Fruit fly (Drosophila melanogaster) whole organism, embryonic: ENCODE results near the gene CG1986.

Source experiments
- Awh ChIP-seq: fragments of 200-800 bp; sonication (Bioruptor generic); IDR thresholded peaks from 2 replicates; pipeline ENCODE4, ENCODE4 v1.3.6; 2022; ENCODE audit warnings: missing biosample characterization, missing genetic modification characterization
- CG12769 ChIP-seq: fragments of 200-800 bp; sonication (Bioruptor generic); optimal IDR thresholded peaks from 2 replicates; lab custom pipeline; 2019; ENCODE audit warnings: missing biosample characterization, mild to moderate bottlenecking, missing genetic modification characterization, moderate library complexity
- CG16813 ChIP-seq: fragments of 200-800 bp; sonication (Bioruptor generic); IDR thresholded peaks from 3 replicates; pipeline ENCODE4 v1.3.6; 2022; ENCODE audit warnings: missing biosample characterization, missing genetic modification characterization; ENCODE audit not compliant: partially characterized antibody
- CG17186 ChIP-seq: fragments of 200-800 bp; sonication (Bioruptor generic); optimal IDR thresholded peaks from 3 replicates; lab custom pipeline; 2017; ENCODE audit warnings: missing biosample characterization, missing genetic modification reagents, missing genetic modification characterization
- CG17328 ChIP-seq: fragments of 200-800 bp; sonication (Bioruptor generic); IDR thresholded peaks from 2 replicates; pipeline ENCODE4 v1.3.6; 2022; ENCODE audit warnings: missing biosample characterization, missing genetic modification characterization
- CG17385 ChIP-seq: fragments of 200-800 bp; sonication (Bioruptor generic); optimal IDR thresholded peaks from 3 replicates; lab custom pipeline; 2018; ENCODE audit warnings: missing biosample characterization, mild to moderate bottlenecking, missing genetic modification characterization
- CG18599 ChIP-seq: fragments of 200-800 bp; sonication (Bioruptor generic); optimal IDR thresholded peaks from 3 replicates; lab custom pipeline; 2017; ENCODE audit warnings: missing biosample characterization, missing genetic modification characterization, mild to moderate bottlenecking, moderate library complexity, missing genetic modification reagents
- CG18619 ChIP-seq: fragments of 200-800 bp; sonication (Bioruptor generic); optimal IDR thresholded peaks from 3 replicates; lab custom pipeline; 2017; ENCODE audit warnings: missing biosample characterization, mild to moderate bottlenecking, missing genetic modification characterization
- CG2129 ChIP-seq: fragments of 200-800 bp; sonication (Bioruptor generic); IDR thresholded peaks from 2 replicates; pipeline ENCODE4 v1.3.6; 2022; ENCODE audit warnings: missing biosample characterization, missing genetic modification characterization; ENCODE audit not compliant: partially characterized antibody
- CG34376 ChIP-seq: fragments of 200-800 bp; sonication (Bioruptor generic); optimal IDR thresholded peaks from 2 replicates; lab custom pipeline; 2018; ENCODE audit warnings: missing biosample characterization, mild to moderate bottlenecking, missing genetic modification characterization
- CG43689 ChIP-seq: fragments of 200-800 bp; sonication (Bioruptor generic); IDR thresholded peaks from 2 replicates; pipeline ENCODE4 v1.3.6; 2022; ENCODE audit warnings: missing biosample characterization, missing genetic modification characterization
- CG4854 ChIP-seq: fragments of 200-800 bp; sonication (Bioruptor generic); optimal IDR thresholded peaks from 2 replicates; lab custom pipeline; 2016; ENCODE audit warnings: missing biosample characterization, missing genetic modification characterization, inconsistent platforms
- CG6175 ChIP-seq: fragments of 200-800 bp; sonication (Bioruptor generic); IDR thresholded peaks from 3 replicates; pipeline ENCODE4 v1.3.6; 2022; ENCODE audit warnings: missing biosample characterization, missing genetic modification characterization
- CG7556 ChIP-seq: fragments of 200-800 bp; sonication (Bioruptor generic); optimal IDR thresholded peaks from 2 replicates; lab custom pipeline; 2017; ENCODE audit warnings: missing biosample characterization, mild to moderate bottlenecking, missing genetic modification characterization
- CG7987 ChIP-seq: fragments of 200-800 bp; sonication (Bioruptor generic); optimal IDR thresholded peaks from 2 replicates; lab custom pipeline; 2018; ENCODE audit warnings: missing biosample characterization, mild to moderate bottlenecking, missing genetic modification characterization, moderate library complexity
- CG8281 ChIP-seq: fragments of 200-800 bp; sonication (Bioruptor generic); optimal IDR thresholded peaks from 2 replicates; lab custom pipeline; 2018; ENCODE audit warnings: missing biosample characterization, mild to moderate bottlenecking, missing genetic modification characterization, moderate library complexity
- CG9727 ChIP-seq: fragments of 200-800 bp; sonication (Bioruptor generic); optimal IDR thresholded peaks from 3 replicates; lab custom pipeline; 2017; ENCODE audit warnings: missing biosample characterization, mild to moderate bottlenecking, missing genetic modification characterization
- Dbx ChIP-seq: fragments of 200-800 bp; sonication (Bioruptor generic); IDR thresholded peaks from 3 replicates; pipeline ENCODE4 v1.3.6; 2022; ENCODE audit warnings: missing biosample characterization, missing genetic modification characterization
- Elba2 ChIP-seq: fragments of 200-800 bp; sonication (Bioruptor generic); optimal IDR thresholded peaks from 3 replicates; lab custom pipeline; 2016; ENCODE audit warnings: missing biosample characterization, missing genetic modification characterization
- HmgD ChIP-seq: fragments of 200-800 bp; sonication (Bioruptor generic); optimal IDR thresholded peaks from 3 replicates; lab custom pipeline; 2016; ENCODE audit warnings: missing biosample characterization, missing genetic modification characterization
- Hmx ChIP-seq: fragments of 200-800 bp; sonication (Bioruptor generic); optimal IDR thresholded peaks from 2 replicates; lab custom pipeline; 2016; ENCODE audit warnings: missing biosample characterization, missing genetic modification characterization
- Hr78 ChIP-seq, 2 experiments: fragments of 200-800 bp in 1 of 2; fragments of >200 bp in 1 of 2; sonication (Bioruptor generic) in 1 of 2; optimal IDR thresholded peaks; 2 replicates each; lab custom pipeline; 2017 to 2019; ENCODE audit warnings: missing biosample characterization in 2 of 2, missing genetic modification characterization in 2 of 2, mild to moderate bottlenecking in 1 of 2, moderate library complexity in 1 of 2
- Lim3 ChIP-seq: fragments of 200-800 bp; sonication (Bioruptor generic); IDR thresholded peaks from 2 replicates; pipeline ENCODE4 v1.3.6; 2022; ENCODE audit warnings: missing biosample characterization, missing genetic modification characterization
- Med ChIP-seq: fragments of 200-800 bp; sonication (Bioruptor generic); peaks from one replicate; lab custom pipeline; 2016; ENCODE audit warnings: missing biosample characterization, missing genetic modification characterization, mild to moderate bottlenecking, inconsistent platforms, moderate library complexity
- Sin3A ChIP-seq: fragments of >200 bp; optimal IDR thresholded peaks from 2 replicates; lab custom pipeline; 2018
- Vsx1 ChIP-seq: fragments of 200-800 bp; sonication (Bioruptor generic); optimal IDR thresholded peaks from 2 replicates; lab custom pipeline; 2017; ENCODE audit warnings: missing biosample characterization, mild to moderate bottlenecking, missing genetic modification characterization, missing genetic modification reagents
- YL-1 ChIP-seq: fragments of 200-800 bp; sonication (Bioruptor generic); optimal IDR thresholded peaks from 3 replicates; lab custom pipeline; 2017; ENCODE audit warnings: missing biosample characterization, mild to moderate bottlenecking, missing genetic modification characterization
- chinmo ChIP-seq: fragments of 200-800 bp; sonication (Bioruptor generic); IDR thresholded peaks from 4 replicates; pipeline ENCODE4 v1.3.6; 2022; ENCODE audit warnings: missing biosample characterization, missing genetic modification characterization; ENCODE audit not compliant: partially characterized antibody
- croc ChIP-seq: fragments of 200-800 bp; sonication (Bioruptor generic); conservative IDR thresholded peaks from 3 replicates; pipeline ENCODE4 v1.3.6; 2022; ENCODE audit warnings: missing biosample characterization, missing genetic modification characterization
- crol ChIP-seq: fragments of 200-800 bp; sonication (Bioruptor generic); IDR thresholded peaks from 2 replicates; pipeline ENCODE4 v1.3.6; 2022; ENCODE audit warnings: missing biosample characterization, missing genetic modification characterization
- dmrt99B ChIP-seq: fragments of 200-800 bp; sonication (Bioruptor generic); optimal IDR thresholded peaks from 2 replicates; lab custom pipeline; 2018; ENCODE audit warnings: missing biosample characterization, mild to moderate bottlenecking, missing genetic modification characterization, moderate library complexity
- fd96Cb ChIP-seq: fragments of 200-800 bp; sonication (Bioruptor generic); optimal IDR thresholded peaks from 2 replicates; lab custom pipeline; 2018; ENCODE audit warnings: missing biosample characterization, mild to moderate bottlenecking, missing genetic modification characterization, moderate library complexity
- ftz-f1 ChIP-seq: fragments of 200-800 bp; sonication (Bioruptor generic); optimal IDR thresholded peaks from 2 replicates; lab custom pipeline; 2016; ENCODE audit warnings: missing biosample characterization, missing genetic modification characterization
- grau ChIP-seq: fragments of 200-800 bp; optimal IDR thresholded peaks from 3 replicates; lab custom pipeline; 2019; ENCODE audit warnings: missing biosample characterization, mild to moderate bottlenecking, missing genetic modification characterization, moderate library complexity
- gsb-n ChIP-seq: fragments of 200-800 bp; sonication (Bioruptor generic); optimal IDR thresholded peaks from 3 replicates; lab custom pipeline; 2018; ENCODE audit warnings: missing biosample characterization, mild to moderate bottlenecking, missing genetic modification characterization
- lmd ChIP-seq: fragments of 200-800 bp; sonication (Bioruptor generic); IDR thresholded peaks from 2 replicates; pipeline ENCODE4 v1.3.6; 2022; ENCODE audit warnings: missing biosample characterization, missing genetic modification characterization
- maf-S ChIP-seq: fragments of 200-800 bp; sonication (Bioruptor generic); optimal IDR thresholded peaks from 2 replicates; lab custom pipeline; 2016; ENCODE audit warnings: missing biosample characterization, missing genetic modification characterization
- prd ChIP-seq, 3 experiments: fragments of >200 bp in 2 of 3; fragments of 200-800 bp in 1 of 3; sonication (Bioruptor generic) in 1 of 3; optimal IDR thresholded peaks in 2 of 3; IDR thresholded peaks in 1 of 3; 2 replicates in 2 of 3; 3 replicates in 1 of 3; pipeline versions ENCODE4 v1.3.6 to Lab custom; 2017 to 2022; ENCODE audit warnings: missing biosample characterization in 1 of 3, missing genetic modification characterization in 1 of 3
- repo ChIP-seq: fragments of 200-800 bp; sonication (Bioruptor generic); optimal IDR thresholded peaks from 2 replicates; lab custom pipeline; 2016; ENCODE audit warnings: missing biosample characterization, missing genetic modification characterization
- run ChIP-seq: fragments of 200-800 bp; sonication (Bioruptor generic); optimal IDR thresholded peaks from 3 replicates; lab custom pipeline; 2018; ENCODE audit warnings: missing biosample characterization, mild to moderate bottlenecking, missing genetic modification characterization
- scrt ChIP-seq: fragments of 200-800 bp; sonication (Bioruptor generic); optimal IDR thresholded peaks from 2 replicates; lab custom pipeline; 2018; ENCODE audit warnings: missing biosample characterization, mild to moderate bottlenecking, missing genetic modification characterization, moderate library complexity
- sd ChIP-seq: fragments of 200-800 bp; sonication (Bioruptor generic); optimal IDR thresholded peaks from 3 replicates; lab custom pipeline; 2018; ENCODE audit warnings: missing biosample characterization, mild to moderate bottlenecking, missing genetic modification characterization, moderate library complexity
- sens ChIP-seq: fragments of 200-800 bp; sonication (Bioruptor generic); peaks from one replicate; lab custom pipeline; 2016; ENCODE audit warnings: missing biosample characterization, missing genetic modification characterization
- sna ChIP-seq: fragments of 200-800 bp; sonication (Bioruptor generic); IDR thresholded peaks from 2 replicates; pipeline ENCODE4 v1.3.6; 2022; ENCODE audit warnings: missing biosample characterization, missing genetic modification characterization; ENCODE audit not compliant: partially characterized antibody
- twi ChIP-seq: fragments of 200-800 bp; optimal IDR thresholded peaks from 2 replicates; lab custom pipeline; 2019; ENCODE audit warnings: missing biosample characterization, mild to moderate bottlenecking, missing genetic modification characterization, moderate library complexity
- unpg ChIP-seq: fragments of 200-800 bp; sonication (Bioruptor generic); optimal IDR thresholded peaks from 3 replicates; lab custom pipeline; 2018; ENCODE audit warnings: missing biosample characterization, mild to moderate bottlenecking, missing genetic modification characterization, moderate library complexity

CG1986 gene

DNA sequence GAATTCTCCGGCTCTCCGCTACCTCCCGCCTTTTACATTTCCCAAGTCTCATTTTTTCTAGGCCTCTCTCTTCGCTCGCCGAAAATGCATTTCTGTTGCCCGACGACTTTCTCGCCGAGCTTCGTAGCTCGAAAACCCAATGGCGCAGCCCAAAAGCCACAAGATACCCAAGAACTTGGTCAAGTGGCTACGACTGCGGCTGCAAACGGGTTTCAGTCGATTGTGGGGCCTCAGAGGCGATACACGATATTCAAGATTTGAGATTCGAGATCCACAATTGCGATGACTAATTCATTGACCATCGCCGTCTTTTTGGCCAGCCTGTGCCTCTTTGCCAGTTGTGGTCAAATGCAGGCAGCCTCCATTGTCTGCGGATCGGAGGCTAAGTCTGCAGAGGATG, 29.2 kb downstream of the CG1986 start, which contains the start of gene CG9689 (continued):
- TF ChIP-seq fd96Cb (tag; lab: Kevin White, UChicago) (no peak), CG17186 (GFP tag; lab: Kevin White, UChicago) (no peak), CG43689 (GFP tag; lab: Robert Waterston, UW) (no peak), Dbx (no peak)

DNA sequence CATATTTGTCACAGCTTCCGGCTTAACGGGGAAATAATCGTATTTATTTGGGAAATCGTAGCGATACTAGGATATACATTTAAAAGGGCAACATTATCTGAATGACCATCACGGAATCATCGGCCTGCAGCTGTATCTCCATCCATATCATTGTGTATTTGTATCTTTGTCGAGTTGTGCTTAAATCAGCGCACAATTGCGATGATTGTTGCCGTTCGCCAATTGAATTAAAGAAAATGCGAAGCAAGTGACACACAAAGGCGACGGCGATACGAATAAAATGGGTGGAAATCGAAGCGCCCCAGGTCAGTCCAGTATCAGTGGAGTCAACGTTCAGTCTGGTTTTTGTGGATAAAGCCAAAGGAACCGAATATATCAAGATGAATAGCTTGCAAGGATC, 31.4 kb downstream of the CG1986 start, which contains the start of gene CG9686:
Gene CG9686, plus strand, starts transcription at position 301 of the 400 bp plus-strand sequence.
- TF ChIP-seq CG8281 (tag; lab: Kevin White, UChicago) (no peak), CG16813 (GFP tag; lab: Robert Waterston, UW) (no peak), Hmx (GFP tag; lab: Kevin White, UChicago) (no peak), YL-1 (GFP tag; lab: Kevin White, UChicago) (no peak), unpg (GFP tag; lab: Kevin White, UChicago) (no peak), prd (optimal IDR thresholded peaks at IDR 0.05; lab: Kevin White, UChicago) (no peak), prd (GFP tag; IDR thresholded peaks at IDR 0.05; lab: Robert Waterston, UW) (no peak), CG18599 (no peak), sna (GFP tag; lab: Robert Waterston, UW) (no peak), grau (tag; lab: Kevin White, UChicago) (no peak), gsb-n (tag; lab: Kevin White, UChicago) (no peak), CG17186 (GFP tag; lab: Kevin White, UChicago) (no peak), CG2129 (no peak), CG4854 (GFP tag; lab: Kevin White, UChicago) (no peak), HmgD (GFP tag; lab: Kevin White, UChicago) (no peak), maf-S (GFP tag; lab: Kevin White, UChicago) (no peak), Lim3 (GFP tag; lab: Robert Waterston, UW) (no peak), CG18619 (GFP tag; lab: Kevin White, UChicago) (no peak), CG17328 (no peak), CG17385 (no peak), run (tag; lab: Kevin White, UChicago) (no peak)

DNA sequence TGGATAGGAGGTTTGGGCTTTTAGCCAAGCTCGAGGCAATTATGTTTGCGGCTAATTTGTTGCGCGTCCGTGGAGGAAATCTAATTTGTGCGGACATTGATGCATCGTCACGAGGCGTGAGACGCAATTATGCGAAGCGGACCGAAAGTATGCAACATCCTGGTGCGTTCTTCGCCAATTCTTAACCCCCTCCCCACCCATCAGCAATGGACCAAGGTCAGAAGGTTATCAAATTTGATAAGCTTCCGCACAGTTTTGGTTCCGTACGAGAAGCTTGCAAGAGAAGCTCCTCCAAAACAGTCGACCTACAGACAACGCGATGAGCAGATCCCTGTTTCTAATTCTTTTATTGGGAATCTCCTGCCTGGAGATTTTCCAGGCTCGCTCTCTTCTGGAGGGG, 32.8 kb downstream of the CG1986 start, which contains the start of gene CG1468:
Gene CG1468, plus strand, starts transcription at position 298 of the 400 bp plus-strand sequence.
- TF ChIP-seq scrt (GFP tag; lab: Kevin White, UChicago): no peak
- peak; percentile 24 for TF ChIP-seq Med (GFP tag; lab: Kevin White, UChicago)
- TF ChIP-seq CG7556 (GFP tag; lab: Kevin White, UChicago): no peak
- peak; percentile 4 for TF ChIP-seq CG34376 (GFP tag; lab: Kevin White, UChicago)
- TF ChIP-seq Hr78 (GFP tag; optimal IDR thresholded peaks at IDR 0.05; lab: Kevin White, UChicago): peak in 1 of 2 experiments; percentile 53
- TF ChIP-seq chinmo (GFP tag; lab: Robert Waterston, UW): 0 out of 4 replicates have a peak, but pooled peaks have one; percentile 15
- peak; percentile 42; the same call in 1 of the 2 replicates for TF ChIP-seq crol (GFP tag; lab: Robert Waterston, UW)
- TF ChIP-seq ftz-f1: peak; percentile 76

- peak; percentile 80 for TF ChIP-seq CG6175 (GFP tag; lab: Robert Waterston, UW)
- TF ChIP-seq dmrt99B (tag; lab: Kevin White, UChicago): no peak
- peak; percentile 22 for TF ChIP-seq sd (tag; lab: Kevin White, UChicago)
- TF ChIP-seq sens: peak; percentile 2
- TF ChIP-seq Elba2: no peak
- TF ChIP-seq repo (GFP tag; lab: Kevin White, UChicago): no peak
- no peak for TF ChIP-seq croc
- 0 out of 2 replicates have a peak, but pooled peaks have one; percentile 9 for TF ChIP-seq lmd
- TF ChIP-seq Vsx1 (GFP tag; lab: Kevin White, UChicago): peak; percentile 1
- no peak for TF ChIP-seq Awh (GFP tag; lab: Robert Waterston, UW)
- no peak for TF ChIP-seq CG7987
- TF ChIP-seq Sin3A: no peak
- TF ChIP-seq CG9727 (GFP tag; lab: Kevin White, UChicago): no peak
- TF ChIP-seq crol (GFP tag; lab: Robert Waterston, UW): peak; percentile 72
- TF ChIP-seq CG12769 (tag; lab: Kevin White, UChicago): peak; percentile 92
- TF ChIP-seq twi (tag; lab: Kevin White, UChicago): peak; percentile 29
- TF ChIP-seq Med (GFP tag; lab: Kevin White, UChicago): peak; percentile 40
Observed at dm6 chrX:9877240-9877639, 33.7 kb downstream of the CG1986 start.
